Worm (Caenorhabditis elegans): ENCODE measurements around the gene F08D12.12.

- no peak for TF ChIP-seq lin-15B (tag; optimal IDR thresholded peaks at IDR 0.05)
- TF ChIP-seq elt-3 (tag; optimal IDR thresholded peaks at IDR 0.05) = no peak
- no peak for TF ChIP-seq nhr-28 (tag; optimal IDR thresholded peaks at IDR 0.05)
- TF ChIP-seq aly-2 (tag; optimal IDR thresholded peaks at IDR 0.05) = no peak
- TF ChIP-seq ceh-8 (GFP tag; optimal IDR thresholded peaks at IDR 0.05) = no peak
- TF ChIP-seq fos-1 (tag; optimal IDR thresholded peaks at IDR 0.05) = no peak
These were observed 9.0 kb downstream of the F08D12.12 start, which contains the start of gene F08D12.4 for ce11 chrII:2777846-2778245.
